Worm (Caenorhabditis elegans): ENCODE data around the gene pbs-6.
A peak's percentile ranks its signal among the peaks of the same experiment; 100 is the strongest.

pbs-6 gene

ce11 chrIII:8262599-8262998 lies 18.7 kb upstream of the pbs-6 start (continued):
- TF ChIP-seq hlh-13 (GFP tag; optimal IDR thresholded peaks at IDR 0.05) (no peak), lim-6 (tag; optimal IDR thresholded peaks at IDR 0.05) (peak; percentile 14), pqm-1 (tag; optimal IDR thresholded peaks at IDR 0.05) (no peak), pag-3 (tag; optimal IDR thresholded peaks at IDR 0.05; ENCODE audit: borderline replicate concordance) (no peak)

ce11 chrIII:8258045-8258444 lies 14.2 kb upstream of the pbs-6 start, which contains the start of gene ncr-2:
Gene ncr-2, plus strand, starts transcription at chrIII:8258345.
- no peak for TF ChIP-seq ceh-9 (tag; optimal IDR thresholded peaks at IDR 0.05)
- no peak for TF ChIP-seq pat-9 (tag; optimal IDR thresholded peaks at IDR 0.05)
- TF ChIP-seq pag-3 (tag; optimal IDR thresholded peaks at IDR 0.05; ENCODE audit: borderline replicate concordance), result no peak
- no peak for TF ChIP-seq tbx-7 (tag; optimal IDR thresholded peaks at IDR 0.05)
- no peak for TF ChIP-seq ceh-48 (tag; optimal IDR thresholded peaks at IDR 0.05)
- no peak for TF ChIP-seq ref-2 (tag; optimal IDR thresholded peaks at IDR 0.05)
- no peak for TF ChIP-seq odd-2 (tag; optimal IDR thresholded peaks at IDR 0.05)
- TF ChIP-seq syd-9 (tag; optimal IDR thresholded peaks at IDR 0.05), result no peak
- TF ChIP-seq ceh-19 (GFP tag; optimal IDR thresholded peaks at IDR 0.05), result no peak
- no peak for TF ChIP-seq elt-2 (tag; optimal IDR thresholded peaks at IDR 0.05)

- no peak for TF ChIP-seq gmeb-2 (tag; optimal IDR thresholded peaks at IDR 0.05)
These were observed 11.0 kb upstream of the pbs-6 start, which contains the start of gene F09G8.5 for ce11 chrIII:8254938-8255337. Gene F09G8.5, plus strand, starts transcription at chrIII:8254975.

ce11 chrIII:8250007-8250683 lies 6.3 kb upstream of the pbs-6 start, which contains the start of gene knl-1:
Gene knl-1, plus strand, starts transcription at chrIII:8250632.
- no peak for TF ChIP-seq T23F11.4 (GFP tag; optimal IDR thresholded peaks at IDR 0.05)
- TF ChIP-seq ceh-48 (tag; optimal IDR thresholded peaks at IDR 0.05), result no peak
- no peak for TF ChIP-seq Y22D7AL.16 (tag; optimal IDR thresholded peaks at IDR 0.05)
- no peak for TF ChIP-seq ama-1 (optimal IDR thresholded peaks at IDR 0.05)
- peak; percentile 68 for TF ChIP-seq C08G9.2 (tag; optimal IDR thresholded peaks at IDR 0.05)
- no peak for TF ChIP-seq pros-1 (tag; optimal IDR thresholded peaks at IDR 0.05)
- peak; percentile 38 for TF ChIP-seq ceh-34 (tag; optimal IDR thresholded peaks at IDR 0.05)
- TF ChIP-seq npax-4 (tag; optimal IDR thresholded peaks at IDR 0.05), result no peak
- TF ChIP-seq ceh-45 (GFP tag; IDR thresholded peaks at IDR 0.05), result no peak
- TF ChIP-seq ceh-9 (tag; optimal IDR thresholded peaks at IDR 0.05), result no peak
- no peak for TF ChIP-seq pax-1 (tag; optimal IDR thresholded peaks at IDR 0.05)
- peak; percentile 87 for TF ChIP-seq zip-5 (tag; optimal IDR thresholded peaks at IDR 0.05)
- TF ChIP-seq fkh-6 (tag; optimal IDR thresholded peaks at IDR 0.05), result no peak
- TF ChIP-seq hlh-8 (tag; optimal IDR thresholded peaks at IDR 0.05), result peak; percentile 65
- peak; percentile 33 for TF ChIP-seq nfya-1 (tag; optimal IDR thresholded peaks at IDR 0.05)
- no peak for TF ChIP-seq unc-3 (GFP tag; conservative IDR thresholded peaks at IDR 0.05)
- peak; percentile 21 for TF ChIP-seq unc-3 (tag; optimal IDR thresholded peaks at IDR 0.05)
- TF ChIP-seq hlh-15 (tag; optimal IDR thresholded peaks at IDR 0.05), result no peak
- no peak for TF ChIP-seq mec-3 (tag; optimal IDR thresholded peaks at IDR 0.05; ENCODE audit: borderline replicate concordance)
- TF ChIP-seq che-1 (tag; optimal IDR thresholded peaks at IDR 0.05), result no peak
- TF ChIP-seq pag-3 (tag; optimal IDR thresholded peaks at IDR 0.05; ENCODE audit: borderline replicate concordance), result no peak
- no peak for TF ChIP-seq ceh-30 (tag; optimal IDR thresholded peaks at IDR 0.05)
- TF ChIP-seq pqm-1 (tag; optimal IDR thresholded peaks at IDR 0.05), result no peak
- no peak for TF ChIP-seq dmd-4 (tag; optimal IDR thresholded peaks at IDR 0.05; ENCODE audit: borderline replicate concordance)
- TF ChIP-seq ceh-6 (GFP tag; optimal IDR thresholded peaks at IDR 0.05), result no peak
- TF ChIP-seq unc-86 (tag; optimal IDR thresholded peaks at IDR 0.05), result peak; percentile 25
- TF ChIP-seq elt-4 (tag; optimal IDR thresholded peaks at IDR 0.05), result no peak
- no peak for TF ChIP-seq ztf-16 (tag; optimal IDR thresholded peaks at IDR 0.05)
- peak; percentile 25 for TF ChIP-seq tbx-7 (tag; optimal IDR thresholded peaks at IDR 0.05)
- TF ChIP-seq fkh-10 (GFP tag; optimal IDR thresholded peaks at IDR 0.05), result no peak
- TF ChIP-seq unc-42 (tag; optimal IDR thresholded peaks at IDR 0.05), result no peak
- TF ChIP-seq fax-1 (tag; optimal IDR thresholded peaks at IDR 0.05), result peak; percentile 69
- no peak for TF ChIP-seq ceh-22 (tag; optimal IDR thresholded peaks at IDR 0.05)
- no peak for TF ChIP-seq ceh-24 (tag; optimal IDR thresholded peaks at IDR 0.05)
- TF ChIP-seq odd-2 (tag; optimal IDR thresholded peaks at IDR 0.05), result no peak
- TF ChIP-seq ets-4 (tag; optimal IDR thresholded peaks at IDR 0.05), result peak; percentile 65
- TF ChIP-seq pat-9 (tag; optimal IDR thresholded peaks at IDR 0.05), result no peak
- TF ChIP-seq dve-1 (tag; optimal IDR thresholded peaks at IDR 0.05), result no peak
- TF ChIP-seq ceh-14 (tag; optimal IDR thresholded peaks at IDR 0.05), result peak; percentile 69

Data from whole organism, late embryonic.